Fruit fly (Drosophila melanogaster): ENCODE data around the gene CG17321.

The CG17321 gene

dm6 chr2L:18844479-18844878 lies 505 bp upstream of the CG17321 start, which contains the start of gene CG33120:
Gene CG33120, minus strand, starts transcription at chr2L:18844579.
- TF ChIP-seq eg (GFP tag; IDR thresholded peaks at IDR 0.05) (no peak), lz (GFP tag; optimal IDR thresholded peaks at IDR 0.05) (no peak), OdsH (GFP tag; optimal IDR thresholded peaks at IDR 0.05) (no peak), fd59A (GFP tag; optimal IDR thresholded peaks at IDR 0.05) (no peak), Eip93F (GFP tag; optimal IDR thresholded peaks at IDR 0.05) (no peak), Ets21C (GFP tag; optimal IDR thresholded peaks at IDR 0.05) (no peak), spab (GFP tag; optimal IDR thresholded peaks at IDR 0.05) (no peak), CG16779 (tag; optimal IDR thresholded peaks at IDR 0.05) (no peak), Hr38 (GFP tag; optimal IDR thresholded peaks at IDR 0.05) (no peak), CG3919 (GFP tag; optimal IDR thresholded peaks at IDR 0.05) (no peak), CG3032 (tag; optimal IDR thresholded peaks at IDR 0.05) (no peak), CG11294 (GFP tag; IDR thresholded peaks at IDR 0.05) (no peak)

DNA sequence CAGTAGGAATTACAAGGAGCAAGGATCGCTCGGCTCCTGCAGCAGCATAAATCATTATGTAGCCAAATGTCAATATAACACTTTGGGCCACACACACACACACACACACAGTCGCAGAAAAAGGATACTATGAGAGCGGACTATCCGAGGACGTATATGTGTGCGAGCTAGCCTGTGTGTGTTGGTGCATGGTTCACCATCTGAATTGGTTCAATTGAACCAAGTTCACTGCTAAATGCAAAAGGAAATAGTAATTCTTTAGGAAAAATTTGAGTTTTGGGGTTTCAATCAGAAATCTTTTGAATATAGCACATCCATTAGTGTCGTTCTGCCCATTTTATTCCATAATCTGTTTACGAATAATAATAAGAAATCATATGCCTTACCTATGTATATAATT lies 1.2 kb downstream of the CG17321 start:
- TF ChIP-seq Hr4 (GFP tag; optimal IDR thresholded peaks at IDR 0.05), result no peak

- TF ChIP-seq CG10631 (GFP tag; optimal IDR thresholded peaks at IDR 0.05) (no peak), CG6808 (GFP tag; optimal IDR thresholded peaks at IDR 0.05) (no peak), Smox (GFP tag; optimal IDR thresholded peaks at IDR 0.05) (no peak), Ets21C (GFP tag; optimal IDR thresholded peaks at IDR 0.05) (no peak), vri (GFP tag; optimal IDR thresholded peaks at IDR 0.05) (no peak), CG6792 (GFP tag; optimal IDR thresholded peaks at IDR 0.05) (no peak), ss (GFP tag; optimal IDR thresholded peaks at IDR 0.05) (no peak), acj6 (GFP tag; optimal IDR thresholded peaks at IDR 0.05) (no peak), OdsH (GFP tag; optimal IDR thresholded peaks at IDR 0.05) (no peak)
Measured at dm6 chr2L:18846843-18847242, 1.9 kb downstream of the CG17321 start.

DNA sequence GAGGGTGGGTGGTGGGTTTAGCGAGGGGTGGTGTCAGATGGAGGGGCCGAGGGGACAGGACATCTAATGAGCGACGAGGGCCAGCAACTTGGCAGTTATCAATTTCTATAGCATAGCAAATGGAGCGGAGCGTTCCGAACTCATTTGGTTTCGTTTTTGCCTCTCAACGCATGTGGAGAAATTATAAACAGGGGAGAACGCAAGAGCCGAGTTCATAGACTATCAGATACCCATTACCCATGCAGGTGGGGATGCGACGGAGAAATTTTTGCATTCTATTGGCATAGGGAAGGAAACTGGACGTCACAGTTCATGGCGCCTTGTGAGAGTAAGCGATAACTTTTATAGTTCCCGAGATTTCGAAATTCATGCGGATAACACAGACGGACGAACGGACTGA lies 7.3 kb downstream of the CG17321 start:
- TF ChIP-seq eg (GFP tag; IDR thresholded peaks at IDR 0.05) (no peak), Sox14 (GFP tag; optimal IDR thresholded peaks at IDR 0.05) (no peak), pdm3 (GFP tag; optimal IDR thresholded peaks at IDR 0.05) (no peak), CG31627 (GFP tag; optimal IDR thresholded peaks at IDR 0.05) (no peak), fkh (GFP tag; optimal IDR thresholded peaks at IDR 0.05) (no peak)

- TF ChIP-seq CG10669 (GFP tag; optimal IDR thresholded peaks at IDR 0.05) (peak; percentile 94), Eip75B (GFP tag; optimal IDR thresholded peaks at IDR 0.05) (peak; percentile 98), CG11294 (GFP tag; IDR thresholded peaks at IDR 0.05) (peak; percentile 93), topi (GFP tag; optimal IDR thresholded peaks at IDR 0.05) (peak; percentile 97), CG4318 (GFP tag; optimal IDR thresholded peaks at IDR 0.05) (peak; percentile 92), Lpt (GFP tag; optimal IDR thresholded peaks at IDR 0.05) (peak; percentile 93), CG6163 (GFP tag; IDR thresholded peaks at IDR 0.05) (peak; percentile 98), CG3032 (tag; optimal IDR thresholded peaks at IDR 0.05) (peak; percentile 96), OdsH (GFP tag; optimal IDR thresholded peaks at IDR 0.05) (peak; percentile 97), Eip93F (GFP tag; optimal IDR thresholded peaks at IDR 0.05) (peak; percentile 85), Sox102F (GFP tag; optimal IDR thresholded peaks at IDR 0.05) (peak; percentile 97), net (GFP tag; optimal IDR thresholded peaks at IDR 0.05) (peak; percentile 97), pdm3 (GFP tag; optimal IDR thresholded peaks at IDR 0.05) (peak; percentile 98), Ets96B (tag; optimal IDR thresholded peaks at IDR 0.05) (peak; percentile 95), CG3919 (GFP tag; optimal IDR thresholded peaks at IDR 0.05) (peak; percentile 97), Ets21C (GFP tag; optimal IDR thresholded peaks at IDR 0.05) (peak; percentile 96), lz (GFP tag; optimal IDR thresholded peaks at IDR 0.05) (peak; percentile 98), acj6 (GFP tag; optimal IDR thresholded peaks at IDR 0.05) (peak; percentile 98), CG8632 (GFP tag; optimal IDR thresholded peaks at IDR 0.05) (peak; percentile 96), Sox14 (GFP tag; optimal IDR thresholded peaks at IDR 0.05) (peak; percentile 98), Hr39 (GFP tag; optimal IDR thresholded peaks at IDR 0.05) (peak; percentile 98), dac (GFP tag; optimal IDR thresholded peaks at IDR 0.05) (peak; percentile 93), fd59A (GFP tag; optimal IDR thresholded peaks at IDR 0.05) (peak; percentile 90), achi (GFP tag; optimal IDR thresholded peaks at IDR 0.05) (peak; percentile 95), CG16779 (tag; optimal IDR thresholded peaks at IDR 0.05) (peak; percentile 91), Sox15 (GFP tag; optimal IDR thresholded peaks at IDR 0.05) (peak; percentile 95), CG10631 (GFP tag; optimal IDR thresholded peaks at IDR 0.05) (peak; percentile 96), CG11762 (GFP tag; optimal IDR thresholded peaks at IDR 0.05; ENCODE audit: insufficient read depth) (peak; percentile 94), Met (GFP tag; optimal IDR thresholded peaks at IDR 0.05) (peak; percentile 98), spab (GFP tag; optimal IDR thresholded peaks at IDR 0.05) (peak; percentile 84), Smox (GFP tag; optimal IDR thresholded peaks at IDR 0.05) (peak; percentile 97), CG6854 (GFP tag; optimal IDR thresholded peaks at IDR 0.05) (peak; percentile 92), CG6276 (GFP tag; optimal IDR thresholded peaks at IDR 0.05) (peak; percentile 91)
Measured at dm6 chr2L:18857635-18858059, 12.7 kb downstream of the CG17321 start.

All from whole organism, prepupa.